Fruit fly (Drosophila melanogaster): ENCODE measurements around the gene CG13698.
A peak's percentile ranks its signal among the peaks of the same experiment; 100 is the strongest.

CG13698 gene

dm6 chr3L:18077649-18078417, 28.1 kb downstream of the CG13698 start (continued):
- no peak for TF ChIP-seq HHEX (GFP tag; optimal IDR thresholded peaks at IDR 0.05)
- TF ChIP-seq Taf1 (GFP tag; IDR thresholded peaks at IDR 0.05) = no peak
- no peak for TF ChIP-seq kni (GFP tag; optimal IDR thresholded peaks at IDR 0.05)
- TF ChIP-seq Gsc (GFP tag; IDR thresholded peaks at IDR 0.05) = no peak
- no peak for TF ChIP-seq CG12769 (tag; optimal IDR thresholded peaks at IDR 0.05)
- TF ChIP-seq CG8281 (tag; optimal IDR thresholded peaks at IDR 0.05) = no peak
- TF ChIP-seq CG30020 (tag; optimal IDR thresholded peaks at IDR 0.05) = no peak
- TF ChIP-seq CG1832 (GFP tag; optimal IDR thresholded peaks at IDR 0.05) = peak; percentile 23
- no peak for TF ChIP-seq NfI (GFP tag; optimal IDR thresholded peaks at IDR 0.05)
- no peak for TF ChIP-seq CG11093 (GFP tag; IDR thresholded peaks at IDR 0.05)
- TF ChIP-seq fru (optimal IDR thresholded peaks at IDR 0.05) = no peak
- no peak for TF ChIP-seq HLH54F (GFP tag; optimal IDR thresholded peaks at IDR 0.05)
- no peak for TF ChIP-seq zen (tag; optimal IDR thresholded peaks at IDR 0.05)
- TF ChIP-seq Fer1 (GFP tag; optimal IDR thresholded peaks at IDR 0.05) = no peak
- TF ChIP-seq sens-2 (GFP tag; IDR thresholded peaks at IDR 0.05) = no peak
- TF ChIP-seq CG1024 (GFP tag; IDR thresholded peaks at IDR 0.05) = no peak
- TF ChIP-seq CG10543 (GFP tag; optimal IDR thresholded peaks at IDR 0.05) = no peak
- no peak for TF ChIP-seq nerfin-2 (GFP tag; IDR thresholded peaks at IDR 0.05; ENCODE audit: partially characterized antibody)
- TF ChIP-seq Drgx (GFP tag; IDR thresholded peaks at IDR 0.05) = peak; percentile 93
- TF ChIP-seq dati (GFP tag; IDR thresholded peaks at IDR 0.05) = no peak
- TF ChIP-seq CG8290 (GFP tag; optimal IDR thresholded peaks at IDR 0.05) = no peak
- TF ChIP-seq CG8290 (tag; optimal IDR thresholded peaks at IDR 0.05) = no peak
- TF ChIP-seq mld (GFP tag; IDR thresholded peaks at IDR 0.05; ENCODE audit: partially characterized antibody) = no peak
- no peak for TF ChIP-seq oc (tag; optimal IDR thresholded peaks at IDR 0.05)
- TF ChIP-seq ato (GFP tag; IDR thresholded peaks at IDR 0.05; ENCODE audit: partially characterized antibody) = no peak
- TF ChIP-seq grn (GFP tag; optimal IDR thresholded peaks at IDR 0.05) = no peak
- no peak for TF ChIP-seq CG8944 (GFP tag; optimal IDR thresholded peaks at IDR 0.05)
- TF ChIP-seq ac (GFP tag; optimal IDR thresholded peaks at IDR 0.05) = no peak
- no peak for TF ChIP-seq tup (GFP tag; optimal IDR thresholded peaks at IDR 0.05)
- no peak for TF ChIP-seq GATAe (GFP tag; conservative IDR thresholded peaks at IDR 0.05)
- no peak for TF ChIP-seq exex (tag; optimal IDR thresholded peaks at IDR 0.05)
- TF ChIP-seq cato (GFP tag; optimal IDR thresholded peaks at IDR 0.05; ENCODE audit: borderline replicate concordance) = no peak
- TF ChIP-seq ham (GFP tag; IDR thresholded peaks at IDR 0.05) = no peak
- TF ChIP-seq YL-1 (GFP tag; optimal IDR thresholded peaks at IDR 0.05) = no peak
- peak; percentile 11 for TF ChIP-seq Asciz (GFP tag; optimal IDR thresholded peaks at IDR 0.05)
- TF ChIP-seq Ada2b (GFP tag; IDR thresholded peaks at IDR 0.05) = no peak
- no peak for TF ChIP-seq Xrp1 (GFP tag; IDR thresholded peaks at IDR 0.05)
- no peak for TF ChIP-seq Side (GFP tag; optimal IDR thresholded peaks at IDR 0.05)
- no peak for TF ChIP-seq hbn (GFP tag; IDR thresholded peaks at IDR 0.05; ENCODE audit: partially characterized antibody)
- TF ChIP-seq B-H1 (GFP tag; IDR thresholded peaks at IDR 0.05) = no peak
- TF ChIP-seq Pdp1 (GFP tag; optimal IDR thresholded peaks at IDR 0.05) = no peak
- no peak for TF ChIP-seq CG4360 (GFP tag; IDR thresholded peaks at IDR 0.05)
- TF ChIP-seq CG30403 (GFP tag; optimal IDR thresholded peaks at IDR 0.05) = peak; percentile 11
- no peak for TF ChIP-seq CG32772 (GFP tag; IDR thresholded peaks at IDR 0.05)
- TF ChIP-seq hb (GFP tag; IDR thresholded peaks at IDR 0.05; ENCODE audit: partially characterized antibody) = no peak
- TF ChIP-seq Lpt (GFP tag; optimal IDR thresholded peaks at IDR 0.05) = no peak
- TF ChIP-seq wek (GFP tag; optimal IDR thresholded peaks at IDR 0.05) = no peak
- no peak for TF ChIP-seq Bteb2 (GFP tag; optimal IDR thresholded peaks at IDR 0.05)
- TF ChIP-seq croc (GFP tag; conservative IDR thresholded peaks at IDR 0.05) = peak; percentile 38; the same call in 2 of the 3 replicates
- TF ChIP-seq cas (GFP tag; IDR thresholded peaks at IDR 0.05) = no peak
